Worm (Caenorhabditis elegans) whole organism, midembryonic: ENCODE results near the gene zhit-3.

ENCODE experiments used
- cog-1 ChIP-seq: sonication (generic microtip); optimal IDR thresholded peaks from 2 replicates; lab custom pipeline; 2016; ENCODE audit warnings: missing genetic modification characterization, missing compliant biosample characterization
- flt-1 ChIP-seq: fragments of 200-800 bp; sonication (Bioruptor generic); IDR thresholded peaks from 2 replicates; pipeline ENCODE4 v1.3.6; 2022; ENCODE audit warnings: missing genetic modification characterization, missing compliant biosample characterization
- klf-2 ChIP-seq: fragments of 200-800 bp; sonication (Bioruptor generic); conservative IDR thresholded peaks from 2 replicates; pipeline ENCODE4 v1.3.6; 2022; ENCODE audit warnings: missing genetic modification reagents, missing genetic modification characterization, missing compliant biosample characterization
- ref-1 ChIP-seq: fragments of 200-800 bp; sonication (Bioruptor generic); conservative IDR thresholded peaks from 2 replicates; pipeline ENCODE4 v1.3.6; 2022; ENCODE audit warnings: missing genetic modification reagents, missing genetic modification characterization, missing compliant biosample characterization
- ztf-23 ChIP-seq: fragments of 200-800 bp; sonication (Bioruptor generic); IDR thresholded peaks from 2 replicates; pipeline ENCODE4 v1.3.6; 2022; ENCODE audit warnings: missing genetic modification reagents, missing genetic modification characterization, missing compliant biosample characterization

DNA sequence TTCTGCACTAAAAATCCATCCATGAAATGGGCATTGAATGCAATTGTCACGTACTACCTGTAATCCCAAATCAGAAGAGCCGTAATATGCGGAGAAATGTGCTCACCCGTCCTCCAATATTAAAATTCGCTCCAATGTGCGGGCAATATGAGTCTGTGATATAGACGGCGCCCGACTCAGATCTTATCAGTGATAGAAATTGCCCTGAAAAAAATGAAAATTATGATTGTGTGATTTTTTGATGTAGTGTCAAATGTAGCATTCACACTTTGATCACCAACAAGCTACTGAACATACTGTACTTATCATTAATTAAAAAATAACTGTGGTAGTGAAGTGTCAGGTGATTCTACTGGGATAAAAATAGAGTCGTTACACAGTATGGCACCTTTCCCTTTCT, 12.7 kb upstream of the zhit-3 start:
- TF ChIP-seq cog-1 (tag; lab: Kevin White, UChicago) (no peak), flt-1 (no peak), klf-2 (no peak), ref-1 (GFP tag; lab: Robert Waterston, UW) (no peak), ztf-23 (GFP tag; lab: Robert Waterston, UW) (no peak)
